Fruit fly (Drosophila melanogaster) whole organism, adult: ENCODE results near the gene CG31038.
A peak's percentile ranks its signal among the peaks of the same experiment; 100 is the strongest.

Source experiments
- CG14711 ChIP-seq: fragments of 200-800 bp; sonication (Bioruptor generic); optimal IDR thresholded peaks from 2 replicates; lab custom pipeline; 2018; ENCODE audit warnings: missing biosample characterization, mild to moderate bottlenecking, missing genetic modification characterization, moderate library complexity
- CG33017 ChIP-seq: fragments of 200-800 bp; sonication (Bioruptor generic); optimal IDR thresholded peaks from 2 replicates; lab custom pipeline; 2018; ENCODE audit warnings: missing biosample characterization, mild to moderate bottlenecking, missing genetic modification characterization, moderate library complexity
- Crg-1 ChIP-seq: fragments of 200-800 bp; sonication (Bioruptor generic); optimal IDR thresholded peaks from 2 replicates; lab custom pipeline; 2016; ENCODE audit warnings: missing biosample characterization, missing genetic modification characterization
- Mnt ChIP-seq: fragments of 200-800 bp; sonication (Bioruptor generic); optimal IDR thresholded peaks from 2 replicates; lab custom pipeline; 2016; ENCODE audit warnings: missing biosample characterization, mild to moderate bottlenecking, missing genetic modification characterization
- ovo ChIP-seq: fragments of 200-800 bp; sonication (Bioruptor generic); optimal IDR thresholded peaks from 2 replicates; lab custom pipeline; 2016; ENCODE audit warnings: missing biosample characterization, missing genetic modification characterization
- tj ChIP-seq: fragments of 200-800 bp; sonication (Bioruptor generic); optimal IDR thresholded peaks from 3 replicates; lab custom pipeline; 2017; ENCODE audit warnings: missing biosample characterization, mild to moderate bottlenecking, missing genetic modification characterization, moderate library complexity
- toe ChIP-seq: fragments of 200-800 bp; sonication (Bioruptor generic); optimal IDR thresholded peaks from 2 replicates; lab custom pipeline; 2016; ENCODE audit warnings: missing biosample characterization, missing genetic modification characterization

DNA sequence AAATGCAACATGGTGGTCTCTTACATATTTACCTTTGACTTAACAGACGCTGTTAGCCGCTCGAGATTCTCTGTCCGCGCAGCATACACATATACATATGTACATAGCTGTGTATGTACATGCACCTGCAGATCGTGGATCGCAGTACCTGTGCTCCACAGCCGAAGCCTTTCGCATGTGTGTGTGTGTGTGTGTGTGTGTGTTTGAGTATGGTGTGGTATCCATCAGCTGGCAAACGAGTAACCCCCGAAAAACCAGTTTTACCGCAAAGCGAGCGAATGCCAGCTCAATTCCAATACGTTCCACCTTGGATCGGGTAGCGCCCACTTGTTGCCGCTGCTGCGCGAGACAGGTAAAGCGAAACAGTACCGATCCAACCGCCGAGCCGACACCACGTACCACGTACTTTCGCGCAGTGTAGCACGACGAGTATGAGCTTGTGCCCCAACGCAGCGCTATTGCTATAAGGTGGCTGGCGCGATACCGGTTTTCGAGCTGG is 35.5 kb upstream of the CG31038 start, which contains the start of gene Cad99C:
- TF ChIP-seq CG14711 (tag; lab: Kevin White, UChicago) (no peak), Mnt (no peak), Crg-1 (GFP tag; lab: Kevin White, UChicago) (no peak), toe (GFP tag; lab: Kevin White, UChicago) (no peak), tj (GFP tag; lab: Kevin White, UChicago) (peak; percentile 46), CG33017 (tag; lab: Kevin White, UChicago) (no peak), ovo (peak; percentile 5)
